Fruit fly (Drosophila melanogaster) whole organism, embryonic: Measurements from ENCODE around the gene qless.

Experiments used
- Adf1 ChIP-seq: fragments of 200-800 bp; sonication (Bioruptor generic); IDR thresholded peaks from 2 replicates; pipeline ENCODE4 v1.3.6; 2022; ENCODE audit warnings: missing biosample characterization, missing genetic modification characterization
- CG10209 ChIP-seq: fragments of 200-800 bp; sonication (Bioruptor generic); optimal IDR thresholded peaks from 3 replicates; lab custom pipeline; 2017; ENCODE audit warnings: missing biosample characterization, mild to moderate bottlenecking, missing genetic modification characterization, missing genetic modification reagents
- CG10267 ChIP-seq: fragments of 200-800 bp; sonication (Bioruptor generic); optimal IDR thresholded peaks from 2 replicates; lab custom pipeline; 2018; ENCODE audit warnings: missing biosample characterization, mild to moderate bottlenecking, missing genetic modification characterization, moderate library complexity
- CG10959 ChIP-seq: fragments of 200-800 bp; sonication (Bioruptor generic); IDR thresholded peaks from 2 replicates; pipeline ENCODE4 v1.3.6; 2022; ENCODE audit warnings: missing biosample characterization, missing genetic modification characterization
- CG11560 ChIP-seq: fragments of 200-800 bp; sonication (Bioruptor generic); IDR thresholded peaks from 3 replicates; pipeline ENCODE4 v1.3.6; 2022; ENCODE audit warnings: missing biosample characterization, missing genetic modification characterization
- CG12659 ChIP-seq: fragments of 200-800 bp; sonication (Bioruptor generic); optimal IDR thresholded peaks from 3 replicates; lab custom pipeline; 2017; ENCODE audit warnings: mild to moderate bottlenecking, missing biosample characterization, missing genetic modification reagents, missing genetic modification characterization
- CG17385 ChIP-seq: fragments of 200-800 bp; sonication (Bioruptor generic); optimal IDR thresholded peaks from 3 replicates; lab custom pipeline; 2018; ENCODE audit warnings: missing biosample characterization, mild to moderate bottlenecking, missing genetic modification characterization
- CG18476 ChIP-seq: fragments of 200-800 bp; sonication (Bioruptor generic); optimal IDR thresholded peaks from 2 replicates; lab custom pipeline; 2016; ENCODE audit warnings: missing biosample characterization, mild to moderate bottlenecking, missing genetic modification characterization
- CG31388 ChIP-seq: fragments of 200-800 bp; sonication (Bioruptor generic); optimal IDR thresholded peaks from 2 replicates; lab custom pipeline; 2016; ENCODE audit warnings: missing biosample characterization, missing genetic modification characterization
- CG3726 ChIP-seq: fragments of 200-800 bp; sonication (Bioruptor generic); IDR thresholded peaks from 3 replicates; pipeline ENCODE4, ENCODE4 v1.3.6; 2022; ENCODE audit warnings: missing biosample characterization, missing genetic modification characterization
- CG3847 ChIP-seq: fragments of 200-800 bp; sonication (Bioruptor generic); IDR thresholded peaks from 2 replicates; pipeline ENCODE4 v1.3.6; 2022; ENCODE audit warnings: missing biosample characterization, missing genetic modification characterization
- CG7556 ChIP-seq: fragments of 200-800 bp; sonication (Bioruptor generic); optimal IDR thresholded peaks from 2 replicates; lab custom pipeline; 2017; ENCODE audit warnings: missing biosample characterization, mild to moderate bottlenecking, missing genetic modification characterization
- CG8281 ChIP-seq: fragments of 200-800 bp; sonication (Bioruptor generic); optimal IDR thresholded peaks from 2 replicates; lab custom pipeline; 2018; ENCODE audit warnings: missing biosample characterization, mild to moderate bottlenecking, missing genetic modification characterization, moderate library complexity
- CG8924 ChIP-seq: fragments of 200-800 bp; optimal IDR thresholded peaks from 3 replicates; lab custom pipeline; 2019; ENCODE audit warnings: missing biosample characterization, mild to moderate bottlenecking, missing genetic modification characterization, moderate library complexity
- CG9876 ChIP-seq: fragments of 200-800 bp; sonication (Bioruptor generic); optimal IDR thresholded peaks from 2 replicates; lab custom pipeline; 2016; ENCODE audit warnings: missing biosample characterization, missing genetic modification characterization
- CTCF ChIP-seq: fragments of 200-800 bp; sonication (Bioruptor generic); optimal IDR thresholded peaks from 2 replicates; lab custom pipeline; 2017; ENCODE audit warnings: missing biosample characterization, mild to moderate bottlenecking, missing genetic modification characterization, moderate library complexity
- D ChIP-seq, 2 experiments: fragments of 200-800 bp in 1 of 2; fragments of >200 bp in 1 of 2; sonication (Bioruptor generic) in 1 of 2; optimal IDR thresholded peaks; 2 replicates in 1 of 2; 3 replicates in 1 of 2; lab custom pipeline; 2017; ENCODE audit warnings: mild to moderate bottlenecking in 1 of 2, missing biosample characterization in 1 of 2, missing genetic modification characterization in 1 of 2, missing genetic modification reagents in 1 of 2
- Dfd ChIP-seq, 2 experiments: fragments of >200 bp; optimal IDR thresholded peaks; 2 replicates each; lab custom pipeline; 2017; ENCODE audit warnings: missing biosample characterization in 2 of 2, missing genetic modification characterization in 2 of 2
- Fer3 ChIP-seq: fragments of 200-800 bp; sonication (Bioruptor generic); optimal IDR thresholded peaks from 2 replicates; lab custom pipeline; 2018; ENCODE audit warnings: missing biosample characterization, mild to moderate bottlenecking, missing genetic modification characterization, moderate library complexity
- Hmx ChIP-seq: fragments of 200-800 bp; sonication (Bioruptor generic); optimal IDR thresholded peaks from 2 replicates; lab custom pipeline; 2016; ENCODE audit warnings: missing biosample characterization, missing genetic modification characterization
- Poxn ChIP-seq: fragments of 200-800 bp; sonication (Bioruptor generic); IDR thresholded peaks from 2 replicates; pipeline ENCODE4 v1.3.6; 2022; ENCODE audit warnings: missing biosample characterization, missing genetic modification characterization
- Scr ChIP-seq: fragments of 200-800 bp; sonication (Bioruptor generic); IDR thresholded peaks from 2 replicates; pipeline ENCODE4 v1.3.6; 2022; ENCODE audit warnings: missing biosample characterization, missing genetic modification characterization; ENCODE audit not compliant: partially characterized antibody
- Sox102F ChIP-seq: fragments of 200-800 bp; sonication (Bioruptor generic); optimal IDR thresholded peaks from 2 replicates; lab custom pipeline; 2018; ENCODE audit warnings: missing biosample characterization, mild to moderate bottlenecking, missing genetic modification characterization, moderate library complexity
- ac ChIP-seq: fragments of 200-800 bp; sonication (Bioruptor generic); optimal IDR thresholded peaks from 3 replicates; lab custom pipeline; 2017; ENCODE audit warnings: missing biosample characterization, mild to moderate bottlenecking, missing genetic modification characterization
- amos ChIP-seq: fragments of 200-800 bp; sonication (Bioruptor generic); IDR thresholded peaks from 2 replicates; pipeline ENCODE4 v1.3.6; 2022; ENCODE audit warnings: missing biosample characterization, missing genetic modification characterization; ENCODE audit not compliant: partially characterized antibody
- ap ChIP-seq: fragments of 200-800 bp; sonication (Bioruptor generic); IDR thresholded peaks from 2 replicates; pipeline ENCODE4 v1.3.6; 2022; ENCODE audit warnings: missing biosample characterization, missing genetic modification characterization
- ash1 ChIP-seq: fragments of 200-800 bp; sonication (Bioruptor generic); optimal IDR thresholded peaks from 2 replicates; lab custom pipeline; 2018; ENCODE audit warnings: missing biosample characterization, mild to moderate bottlenecking, missing genetic modification characterization
- ato ChIP-seq: fragments of 200-800 bp; sonication (Bioruptor generic); IDR thresholded peaks from 2 replicates; pipeline ENCODE4 v1.3.6; 2022; ENCODE audit warnings: missing biosample characterization, missing genetic modification characterization; ENCODE audit not compliant: partially characterized antibody
- corto ChIP-seq: fragments of 200-800 bp; sonication (Bioruptor generic); optimal IDR thresholded peaks from 2 replicates; lab custom pipeline; 2016; ENCODE audit warnings: missing biosample characterization, mild to moderate bottlenecking, missing genetic modification characterization, moderate library complexity
- crp ChIP-seq, 2 experiments: fragments of 200-800 bp; sonication (Bioruptor generic); optimal IDR thresholded peaks; 2 replicates in 1 of 2; 3 replicates in 1 of 2; lab custom pipeline; 2017; ENCODE audit warnings: missing biosample characterization in 2 of 2, missing genetic modification characterization in 2 of 2, mild to moderate bottlenecking in 1 of 2, moderate library complexity in 1 of 2
- dati ChIP-seq: fragments of 200-800 bp; sonication (Bioruptor generic); IDR thresholded peaks from 2 replicates; pipeline ENCODE4 v1.3.6; 2022; ENCODE audit warnings: missing biosample characterization, missing genetic modification characterization
- dpn ChIP-seq, 2 experiments: fragments of 200-800 bp; sonication (Bioruptor generic); optimal IDR thresholded peaks; 3 replicates each; lab custom pipeline; 2016; ENCODE audit warnings: missing biosample characterization in 2 of 2, missing genetic modification characterization in 2 of 2
- dysf ChIP-seq: fragments of 200-800 bp; sonication (Bioruptor generic); IDR thresholded peaks from 3 replicates; pipeline ENCODE4 v1.3.6; 2022; ENCODE audit warnings: missing biosample characterization, missing genetic modification characterization
- fd3F ChIP-seq: fragments of 200-800 bp; sonication (Bioruptor generic); optimal IDR thresholded peaks from 2 replicates; lab custom pipeline; 2018; ENCODE audit warnings: missing biosample characterization, mild to moderate bottlenecking, missing genetic modification characterization, moderate library complexity
- ind ChIP-seq: fragments of 200-800 bp; sonication (Bioruptor generic); optimal IDR thresholded peaks from 3 replicates; lab custom pipeline; 2016; ENCODE audit warnings: missing biosample characterization, missing genetic modification characterization
- mam ChIP-seq: fragments of 200-800 bp; sonication (Bioruptor generic); optimal IDR thresholded peaks from 3 replicates; lab custom pipeline; 2016; ENCODE audit warnings: missing biosample characterization, missing genetic modification characterization
- nau ChIP-seq: fragments of 200-800 bp; sonication (Bioruptor generic); optimal IDR thresholded peaks from 3 replicates; lab custom pipeline; 2017; ENCODE audit warnings: missing biosample characterization, mild to moderate bottlenecking, missing genetic modification characterization, missing genetic modification reagents
- nmo ChIP-seq: fragments of 200-800 bp; sonication (Bioruptor generic); optimal IDR thresholded peaks from 2 replicates; lab custom pipeline; 2018; ENCODE audit warnings: missing biosample characterization, mild to moderate bottlenecking, missing genetic modification characterization, moderate library complexity
- onecut ChIP-seq: fragments of 200-800 bp; sonication (Bioruptor generic); IDR thresholded peaks from 2 replicates; pipeline ENCODE4 v1.3.6; 2022; ENCODE audit warnings: missing biosample characterization, missing genetic modification characterization
- row ChIP-seq: fragments of 200-800 bp; sonication (Bioruptor generic); IDR thresholded peaks from 3 replicates; pipeline ENCODE4 v1.3.6; 2022; ENCODE audit warnings: missing biosample characterization, missing genetic modification characterization
- twi ChIP-seq: fragments of 200-800 bp; optimal IDR thresholded peaks from 2 replicates; lab custom pipeline; 2019; ENCODE audit warnings: missing biosample characterization, mild to moderate bottlenecking, missing genetic modification characterization, moderate library complexity
- z ChIP-seq: fragments of 200-800 bp; sonication (Bioruptor generic); IDR thresholded peaks from 3 replicates; pipeline ENCODE4 v1.3.6; 2022; ENCODE audit warnings: missing biosample characterization, missing genetic modification characterization

The qless gene

DNA sequence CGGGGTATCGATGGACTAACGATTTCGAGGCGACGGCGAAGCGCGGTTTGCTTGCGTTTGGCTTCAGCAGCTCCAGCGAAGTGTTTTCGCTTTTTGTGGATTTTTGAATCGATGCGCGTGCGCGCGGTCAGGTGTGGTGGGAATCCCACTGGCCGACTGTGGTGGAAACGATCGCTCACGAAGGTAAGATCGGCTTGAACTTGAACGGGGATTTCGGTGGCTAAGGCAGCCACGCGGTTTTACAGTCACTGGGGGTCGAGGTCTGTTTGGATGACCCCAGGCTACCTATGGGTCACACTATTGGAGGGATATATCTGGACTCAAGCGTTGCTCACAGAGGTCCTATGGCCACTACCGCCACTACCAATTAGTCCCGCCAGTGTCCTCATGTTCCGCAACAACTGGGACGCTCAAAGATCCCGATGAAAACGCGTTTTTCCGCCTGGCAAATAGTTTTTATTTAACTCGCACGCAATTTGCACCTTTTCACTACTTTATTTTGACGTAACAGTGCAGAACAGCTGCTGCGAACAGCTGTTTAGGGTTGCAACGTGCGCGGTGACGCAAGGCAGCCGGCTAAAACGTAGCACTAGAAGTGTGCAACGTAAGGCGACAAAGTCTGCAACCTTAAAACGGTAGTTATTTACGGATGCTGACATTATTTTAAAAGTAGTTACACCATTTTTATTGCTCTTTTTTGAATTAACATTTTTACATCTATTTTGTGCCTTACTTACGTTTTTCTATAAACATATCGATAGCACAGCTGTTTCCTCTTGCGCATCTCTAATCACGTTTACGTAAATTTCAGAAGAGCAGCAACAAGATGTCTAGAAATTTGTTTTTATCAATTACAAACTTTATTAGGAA, at the start of gene qless, which contains the start of gene mRpL32 (continued):
- TF ChIP-seq CG9876 (peak; percentile 4), CG3847 (GFP tag; lab: Robert Waterston, UW) (peak; percentile 34), CG10267 (tag; lab: Kevin White, UChicago) (peak; percentile 51), Poxn (GFP tag; lab: Robert Waterston, UW) (no peak), ash1 (GFP tag; lab: Kevin White, UChicago) (no peak), Adf1 (GFP tag; lab: Robert Waterston, UW) (no peak), Scr (GFP tag; lab: Robert Waterston, UW) (peak; percentile 83), CG31388 (GFP tag; lab: Kevin White, UChicago) (peak; percentile 79), twi (tag; lab: Kevin White, UChicago) (no peak), mam (GFP tag; lab: Kevin White, UChicago) (peak; percentile 78), CG17385 (peak; percentile 27), ato (GFP tag; lab: Robert Waterston, UW) (no peak), dysf (peak; percentile 74), dati (GFP tag; lab: Robert Waterston, UW) (peak; percentile 70), z (GFP tag; lab: Robert Waterston, UW) (no peak), D (optimal IDR thresholded peaks at IDR 0.05; lab: Kevin White, UChicago) (no peak), D (GFP tag; optimal IDR thresholded peaks at IDR 0.05; lab: Kevin White, UChicago) (peak; percentile 40), CG8924 (peak; percentile 40), corto (GFP tag; lab: Kevin White, UChicago) (no peak), Dfd (GFP tag; optimal IDR thresholded peaks at IDR 0.05; lab: Kevin White, UChicago) (no peak), ind (GFP tag; lab: Kevin White, UChicago) (peak; percentile 83), dpn (GFP tag; optimal IDR thresholded peaks at IDR 0.05; lab: Kevin White, UChicago) (peak; percentile 45 to 68), ac (GFP tag; lab: Kevin White, UChicago) (no peak), CTCF (GFP tag; lab: Kevin White, UChicago) (no peak), CG11560 (tag; lab: Robert Waterston, UW) (peak; percentile 27; the same call in 1 of the 3 replicates), Sox102F (GFP tag; lab: Kevin White, UChicago) (peak; percentile 36), ap (GFP tag; lab: Robert Waterston, UW) (no peak), nau (GFP tag; lab: Kevin White, UChicago) (peak; percentile 72), Fer3 (no peak), nmo (GFP tag; lab: Kevin White, UChicago) (peak; percentile 71), Hmx (no peak), row (peak; percentile 75), CG10959 (GFP tag; lab: Robert Waterston, UW) (peak; percentile 51), CG8281 (tag; lab: Kevin White, UChicago) (no peak), CG3726 (GFP tag; lab: Robert Waterston, UW) (peak; percentile 71; the same call in 1 of the 3 replicates), CG7556 (GFP tag; lab: Kevin White, UChicago) (no peak), amos (GFP tag; lab: Robert Waterston, UW) (peak; percentile 65), fd3F (no peak), CG12659 (GFP tag; lab: Kevin White, UChicago) (peak; percentile 35)

DNA sequence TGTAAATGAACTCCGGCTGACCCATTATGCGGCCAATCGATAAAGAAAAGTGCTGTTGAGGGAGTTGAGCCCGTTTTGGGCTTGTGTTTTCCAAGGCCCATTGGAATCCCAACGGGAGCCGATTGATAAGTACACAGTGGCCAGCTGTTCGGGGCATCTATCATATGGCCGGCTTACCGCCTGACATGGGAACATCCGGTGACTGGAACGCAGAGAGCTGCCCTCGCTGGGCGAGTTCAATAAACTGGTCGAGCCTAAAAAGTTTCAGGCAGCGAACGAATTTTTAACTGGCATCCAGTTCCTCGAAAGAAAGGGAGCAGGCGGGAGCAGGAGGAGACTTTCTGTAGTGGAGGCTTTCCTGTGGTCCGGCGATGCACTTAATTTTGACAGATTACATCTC, 49.1 kb upstream of the qless start:
- TF ChIP-seq CG18476 (GFP tag; lab: Kevin White, UChicago) (peak; percentile 56), onecut (GFP tag; lab: Robert Waterston, UW) (0 out of 2 replicates have a peak, but pooled peaks have one; percentile 14), CG10209 (GFP tag; lab: Kevin White, UChicago) (no peak), crp (GFP tag; optimal IDR thresholded peaks at IDR 0.05; lab: Kevin White, UChicago) (peak in 1 of 2 experiments; percentile 15)
- TF ChIP-seq, all 482 proteins: peak for 3
